Worm (Caenorhabditis elegans) whole organism, early embryonic: ENCODE measurements around the gene mrps-34.

ENCODE experiments used
- aly-1 ChIP-seq: sonication (generic microtip); optimal IDR thresholded peaks from 2 replicates; lab custom pipeline; 2016; ENCODE audit warnings: missing genetic modification characterization, missing compliant biosample characterization
- ama-1 ChIP-seq: fragments of 150-350 bp; optimal IDR thresholded peaks from 2 replicates; lab custom pipeline; 2014
- ceh-36 ChIP-seq: sonication (generic microtip); optimal IDR thresholded peaks from 2 replicates; lab custom pipeline; 2016; ENCODE audit warnings: missing genetic modification characterization, inconsistent platforms, missing compliant biosample characterization
- flt-1 ChIP-seq: fragments of 200-800 bp; sonication (Bioruptor generic); IDR thresholded peaks from 2 replicates; pipeline ENCODE4 v1.3.6; 2022; ENCODE audit warnings: missing genetic modification characterization, missing compliant biosample characterization
- hmbx-1 ChIP-seq: sonication (generic microtip); optimal IDR thresholded peaks from 2 replicates; lab custom pipeline; 2016; ENCODE audit warnings: mild to moderate bottlenecking, missing genetic modification characterization, missing compliant biosample characterization
- hmg-4 ChIP-seq: fragments of 200-800 bp; sonication (Bioruptor generic); optimal IDR thresholded peaks from 2 replicates; lab custom pipeline; 2018; ENCODE audit warnings: mild to moderate bottlenecking, missing genetic modification characterization, missing compliant biosample characterization

DNA sequence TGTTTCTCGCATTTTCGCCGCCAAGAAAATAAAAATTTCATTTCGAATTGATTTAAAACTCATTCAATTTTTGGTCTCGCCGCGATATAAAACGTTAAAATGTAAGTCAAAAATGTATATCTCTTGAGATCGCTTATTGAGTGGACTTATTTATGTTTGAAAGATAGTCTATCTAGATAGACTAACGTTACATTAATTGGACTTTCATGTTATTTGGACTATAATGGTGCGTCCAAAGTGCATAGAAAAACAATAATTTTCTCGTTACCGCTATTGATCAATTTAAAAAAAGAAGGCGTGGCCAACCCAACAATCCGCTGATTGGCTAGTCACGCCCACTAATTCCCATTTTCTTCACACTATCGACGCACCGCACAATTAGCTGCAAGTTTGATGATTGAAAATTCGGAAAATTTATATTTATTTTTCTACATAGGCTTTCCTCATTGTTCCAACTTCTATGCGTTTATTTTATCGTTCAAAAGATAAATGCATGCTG, 41.9 kb upstream of the mrps-34 start, which contains the start of gene F35G12.5:
- TF ChIP-seq hmg-4 (GFP tag; lab: Kevin White, UChicago) = no peak
- TF ChIP-seq flt-1 (GFP tag; lab: Robert Waterston, UW) = no peak
- no peak for TF ChIP-seq ceh-36 (tag; lab: Kevin White, UChicago)
- no peak for TF ChIP-seq ama-1 (lab: Kevin White, UChicago)
- TF ChIP-seq hmbx-1 = no peak
- TF ChIP-seq aly-1 = no peak
